Worm (Caenorhabditis elegans) whole organism, L1 larva: ENCODE data around the gene adt-1.

ENCODE experiments used
- C04F5.9 ChIP-seq: sonication (generic microtip); optimal IDR thresholded peaks from 2 replicates; lab custom pipeline; 2016; ENCODE audit warnings: missing genetic modification characterization, missing compliant biosample characterization
- C16A3.4 ChIP-seq: fragments of 150-350 bp; optimal IDR thresholded peaks from 2 replicates; lab custom pipeline; 2014; ENCODE audit warnings: missing biosample characterization, missing genetic modification characterization
- C34B4.2 ChIP-seq: sonication (generic microtip); optimal IDR thresholded peaks from 2 replicates; lab custom pipeline; 2017; ENCODE audit warnings: mild to moderate bottlenecking, missing genetic modification characterization, missing compliant biosample characterization
- F16B12.6 ChIP-seq: fragments of 150-350 bp; optimal IDR thresholded peaks from 2 replicates; lab custom pipeline; 2014; ENCODE audit warnings: missing biosample characterization, missing genetic modification characterization
- Y116A8C.19 ChIP-seq: sonication (generic microtip); optimal IDR thresholded peaks from 2 replicates; lab custom pipeline; 2016; ENCODE audit warnings: missing compliant biosample characterization, missing genetic modification characterization, borderline replicate concordance
- alr-1 ChIP-seq: fragments of 200-800 bp; sonication (Bioruptor generic); optimal IDR thresholded peaks from 2 replicates; lab custom pipeline; 2018; ENCODE audit warnings: borderline replicate concordance, mild to moderate bottlenecking, missing genetic modification characterization, missing compliant biosample characterization
- ama-1 ChIP-seq: fragments of 150-350 bp; optimal IDR thresholded peaks from 2 replicates; lab custom pipeline; 2014
- ceh-82 ChIP-seq, 3 experiments: fragments of 150-350 bp in 1 of 3; sonication (generic microtip) in 2 of 3; optimal IDR thresholded peaks; 2 replicates each; lab custom pipeline; 2014 to 2017; ENCODE audit warnings: missing biosample characterization in 3 of 3, missing genetic modification characterization in 3 of 3
- ces-1 ChIP-seq: fragments of 150-350 bp; optimal IDR thresholded peaks from 2 replicates; lab custom pipeline; 2014; ENCODE audit warnings: missing biosample characterization, missing genetic modification reagents, missing genetic modification characterization
- dpl-1 ChIP-seq, 3 experiments: fragments of 150-350 bp in 2 of 3; sonication (generic microtip) in 1 of 3; optimal IDR thresholded peaks; 2 replicates each; lab custom pipeline; 2014 to 2017; ENCODE audit warnings: missing biosample characterization in 3 of 3, missing genetic modification characterization in 3 of 3, missing genetic modification reagents in 3 of 3
- efl-1 ChIP-seq, 4 experiments: fragments of 150-350 bp; optimal IDR thresholded peaks in 3 of 4; peaks in 1 of 4; 1 replicate in 1 of 4; 2 replicates in 3 of 4; lab custom pipeline; 2014; ENCODE audit warnings: missing biosample characterization in 2 of 4, missing genetic modification characterization in 2 of 4, missing genetic modification reagents in 2 of 4
- efl-3 ChIP-seq: fragments of 200-800 bp; sonication (Bioruptor generic); optimal IDR thresholded peaks from 2 replicates; lab custom pipeline; 2018; ENCODE audit warnings: mild to moderate bottlenecking, missing genetic modification characterization, missing compliant biosample characterization
- elt-2 ChIP-seq: sonication (generic microtip); optimal IDR thresholded peaks from 2 replicates; lab custom pipeline; 2016; ENCODE audit warnings: missing genetic modification characterization, mild to moderate bottlenecking, inconsistent platforms, missing compliant biosample characterization, missing genetic modification reagents
- ets-5 ChIP-seq: fragments of 200-800 bp; sonication (Bioruptor generic); IDR thresholded peaks from 2 replicates; pipeline ENCODE4 v1.3.6; 2022; ENCODE audit warnings: missing genetic modification characterization, missing compliant biosample characterization
- fkh-8 ChIP-seq: sonication (generic microtip); optimal IDR thresholded peaks from 2 replicates; lab custom pipeline; 2016; ENCODE audit warnings: mild to moderate bottlenecking, missing genetic modification characterization, missing compliant biosample characterization
- fos-1 ChIP-seq: fragments of 150-350 bp; optimal IDR thresholded peaks from 2 replicates; lab custom pipeline; 2014; ENCODE audit warnings: missing biosample characterization, missing genetic modification characterization
- hlh-17 ChIP-seq: fragments of 200-800 bp; sonication (Bioruptor generic); optimal IDR thresholded peaks from 2 replicates; lab custom pipeline; 2018; ENCODE audit warnings: missing genetic modification characterization, mild to moderate bottlenecking, missing compliant biosample characterization, moderate library complexity, borderline replicate concordance
- hlh-4 ChIP-seq: sonication (generic microtip); optimal IDR thresholded peaks from 2 replicates; lab custom pipeline; 2016; ENCODE audit warnings: mild to moderate bottlenecking, missing genetic modification characterization, missing compliant biosample characterization
- hpl-2 ChIP-seq: fragments of 150-350 bp; optimal IDR thresholded peaks from 2 replicates; lab custom pipeline; 2014; ENCODE audit warnings: missing biosample characterization, missing genetic modification reagents, missing genetic modification characterization
- isw-1 ChIP-seq: fragments of 200-800 bp; sonication (Bioruptor generic); IDR thresholded peaks from 2 replicates; pipeline ENCODE4 v1.3.6; 2022; ENCODE audit warnings: missing genetic modification characterization, missing compliant biosample characterization
- jun-1 ChIP-seq: fragments of 150-350 bp; optimal IDR thresholded peaks from 2 replicates; lab custom pipeline; 2014; ENCODE audit warnings: missing biosample characterization, missing genetic modification reagents, missing genetic modification characterization
- lin-13 ChIP-seq: fragments of 150-350 bp; optimal IDR thresholded peaks from 2 replicates; lab custom pipeline; 2014; ENCODE audit warnings: missing biosample characterization, missing genetic modification reagents, missing genetic modification characterization
- lin-14 ChIP-seq: fragments of 200-800 bp; sonication (Bioruptor generic); optimal IDR thresholded peaks from 2 replicates; lab custom pipeline; 2018; ENCODE audit warnings: mild to moderate bottlenecking, missing genetic modification characterization, moderate library complexity, missing compliant biosample characterization
- lin-15B ChIP-seq: fragments of 150-350 bp; sonication (generic microtip); optimal IDR thresholded peaks from 3 replicates; lab custom pipeline; 2014; ENCODE audit warnings: missing biosample characterization, missing genetic modification characterization
- lsy-2 ChIP-seq, 2 experiments: fragments of 150-350 bp; optimal IDR thresholded peaks; 2 replicates each; lab custom pipeline; 2014; ENCODE audit warnings: missing biosample characterization in 2 of 2, missing genetic modification characterization in 2 of 2
- mab-9 ChIP-seq: fragments of 200-800 bp; sonication (Bioruptor generic); IDR thresholded peaks from 2 replicates; pipeline ENCODE4 v1.3.6; 2022; ENCODE audit warnings: missing genetic modification reagents, missing genetic modification characterization, missing compliant biosample characterization
- mep-1 ChIP-seq: fragments of 150-350 bp; optimal IDR thresholded peaks from 2 replicates; lab custom pipeline; 2014; ENCODE audit warnings: missing biosample characterization, missing genetic modification characterization
- nhr-11 ChIP-seq: fragments of 150-350 bp; optimal IDR thresholded peaks from 2 replicates; lab custom pipeline; 2014; ENCODE audit warnings: missing biosample characterization, missing genetic modification characterization
- nhr-20 ChIP-seq: sonication (generic microtip); optimal IDR thresholded peaks from 2 replicates; lab custom pipeline; 2016; ENCODE audit warnings: mild to moderate bottlenecking, missing genetic modification characterization, missing compliant biosample characterization
- nhr-77 ChIP-seq: fragments of 150-350 bp; optimal IDR thresholded peaks from 2 replicates; lab custom pipeline; 2014; ENCODE audit warnings: missing biosample characterization, missing genetic modification characterization
- nhr-84 ChIP-seq: sonication (generic microtip); optimal IDR thresholded peaks from 2 replicates; lab custom pipeline; 2017; ENCODE audit warnings: missing biosample characterization, missing genetic modification characterization
- nhr-85 ChIP-seq: sonication (generic microtip); peaks from one replicate; lab custom pipeline; 2016; ENCODE audit warnings: missing genetic modification characterization, inconsistent platforms, missing compliant biosample characterization
- nhr-90 ChIP-seq: sonication (generic microtip); optimal IDR thresholded peaks from 2 replicates; lab custom pipeline; 2016; ENCODE audit warnings: mild to moderate bottlenecking, missing genetic modification characterization, missing compliant biosample characterization; ENCODE audit not compliant: poor library complexity
- pag-3 ChIP-seq: sonication (generic microtip); optimal IDR thresholded peaks from 2 replicates; lab custom pipeline; 2017; ENCODE audit warnings: missing genetic modification characterization, mild to moderate bottlenecking, missing compliant biosample characterization, antibody characterized with exemption, borderline replicate concordance; ENCODE audit not compliant: insufficient read depth
- pax-3 ChIP-seq: fragments of 200-800 bp; sonication (Bioruptor generic); optimal IDR thresholded peaks from 2 replicates; lab custom pipeline; 2018; ENCODE audit warnings: mild to moderate bottlenecking, missing genetic modification characterization, moderate library complexity, missing compliant biosample characterization
- pqm-1 ChIP-seq: sonication (generic microtip); optimal IDR thresholded peaks from 3 replicates; lab custom pipeline; 2017; ENCODE audit warnings: missing biosample characterization, missing genetic modification characterization
- rnt-1 ChIP-seq: sonication (generic microtip); optimal IDR thresholded peaks from 2 replicates; lab custom pipeline; 2016; ENCODE audit warnings: mild to moderate bottlenecking, missing genetic modification characterization, moderate library complexity, missing compliant biosample characterization
- skn-1 ChIP-seq: fragments of 150-350 bp; optimal IDR thresholded peaks from 2 replicates; lab custom pipeline; 2014; ENCODE audit warnings: missing biosample characterization, missing genetic modification characterization
- snpc-4 ChIP-seq: fragments of 150-350 bp; optimal IDR thresholded peaks from 2 replicates; lab custom pipeline; 2014; ENCODE audit warnings: missing biosample characterization, missing genetic modification characterization
- snu-23 ChIP-seq: sonication (generic microtip); optimal IDR thresholded peaks from 2 replicates; lab custom pipeline; 2016; ENCODE audit warnings: missing genetic modification characterization, missing compliant biosample characterization
- sox-4 ChIP-seq: sonication (generic microtip); optimal IDR thresholded peaks from 2 replicates; lab custom pipeline; 2016; ENCODE audit warnings: missing genetic modification characterization, missing compliant biosample characterization
- sptf-1 ChIP-seq: fragments of 150-350 bp; optimal IDR thresholded peaks from 2 replicates; lab custom pipeline; 2014; ENCODE audit warnings: missing biosample characterization, missing genetic modification characterization
- swsn-7 ChIP-seq: sonication (generic microtip); optimal IDR thresholded peaks from 2 replicates; lab custom pipeline; 2016; ENCODE audit warnings: missing genetic modification characterization, missing compliant biosample characterization
- tbx-2 ChIP-seq: sonication (generic microtip); optimal IDR thresholded peaks from 2 replicates; lab custom pipeline; 2016; ENCODE audit warnings: missing genetic modification characterization, missing compliant biosample characterization
- unc-130 ChIP-seq: fragments of 150-350 bp; optimal IDR thresholded peaks from 2 replicates; lab custom pipeline; 2017; ENCODE audit warnings: missing biosample characterization, missing genetic modification characterization, inconsistent platforms
- unc-62 ChIP-seq: fragments of 150-350 bp; optimal IDR thresholded peaks from 2 replicates; lab custom pipeline; 2014; ENCODE audit warnings: missing biosample characterization, missing genetic modification reagents, missing genetic modification characterization
- unc-86 ChIP-seq: sonication (generic microtip); optimal IDR thresholded peaks from 2 replicates; lab custom pipeline; 2016; ENCODE audit warnings: missing genetic modification characterization, missing compliant biosample characterization
- xbp-1 ChIP-seq: sonication (generic microtip); optimal IDR thresholded peaks from 2 replicates; lab custom pipeline; 2016; ENCODE audit warnings: missing genetic modification characterization, missing compliant biosample characterization
- zag-1 ChIP-seq: fragments of 150-350 bp; optimal IDR thresholded peaks from 2 replicates; lab custom pipeline; 2014; ENCODE audit warnings: missing biosample characterization, missing genetic modification characterization
- zip-4 ChIP-seq: fragments of 200-800 bp; sonication (Bioruptor generic); optimal IDR thresholded peaks from 2 replicates; lab custom pipeline; 2018; ENCODE audit warnings: mild to moderate bottlenecking, missing genetic modification characterization, moderate library complexity, missing compliant biosample characterization

Gene adt-1

ce11 chrX:12664443-12664842 lies 14.2 kb upstream of the adt-1 start:
- TF ChIP-seq nhr-90 (tag; lab: Kevin White, UChicago) (no peak), unc-130 (no peak), sox-4 (tag; lab: Kevin White, UChicago) (no peak), C04F5.9 (tag; lab: Kevin White, UChicago) (no peak), dpl-1 (GFP tag; optimal IDR thresholded peaks at IDR 0.05; lab: Kevin White, UChicago) (no peak), mep-1 (tag; lab: Kevin White, UChicago) (no peak), alr-1 (tag; lab: Kevin White, UChicago) (no peak), Y116A8C.19 (tag; lab: Kevin White, UChicago) (no peak), nhr-20 (tag; lab: Kevin White, UChicago) (no peak), F16B12.6 (no peak)

- TF ChIP-seq ceh-82 (tag; optimal IDR thresholded peaks at IDR 0.05; lab: Kevin White, UChicago), result peak; percentile 61 to 77 (median 69)
- peak; percentile 54 for TF ChIP-seq unc-86 (tag; lab: Kevin White, UChicago)
- TF ChIP-seq ama-1 (lab: Kevin White, UChicago), result peak; percentile 68
- peak; percentile 75 for TF ChIP-seq nhr-20 (tag; lab: Kevin White, UChicago)
- peak; percentile 79 for TF ChIP-seq swsn-7 (tag; lab: Kevin White, UChicago)
- no peak for TF ChIP-seq nhr-11 (tag; lab: Kevin White, UChicago)
- peak; percentile 76 for TF ChIP-seq rnt-1 (tag; lab: Kevin White, UChicago)
- no peak for TF ChIP-seq pax-3 (tag; lab: Kevin White, UChicago)
- TF ChIP-seq pag-3, result no peak
- peak; percentile 88 for TF ChIP-seq snu-23 (GFP tag; lab: Kevin White, UChicago)
- peak; percentile 39; the same call in 1 of the 2 replicates for TF ChIP-seq mab-9 (GFP tag; lab: Robert Waterston, UW)
- TF ChIP-seq jun-1 (tag; lab: Kevin White, UChicago), result peak; percentile 40
- TF ChIP-seq zip-4 (GFP tag; lab: Kevin White, UChicago), result peak; percentile 36
- peak; percentile 7 for TF ChIP-seq snpc-4
- peak; percentile 65 for TF ChIP-seq fkh-8 (tag; lab: Kevin White, UChicago)
- TF ChIP-seq hlh-4 (tag; lab: Kevin White, UChicago), result no peak
- TF ChIP-seq nhr-77 (tag; lab: Kevin White, UChicago), result peak; percentile 65
- TF ChIP-seq sptf-1 (tag; lab: Kevin White, UChicago), result no peak
- TF ChIP-seq efl-3 (GFP tag; lab: Kevin White, UChicago), result no peak
- peak; percentile 69 for TF ChIP-seq nhr-85 (tag; lab: Kevin White, UChicago)
- TF ChIP-seq nhr-84, result no peak
- TF ChIP-seq ces-1 (GFP tag; lab: Kevin White, UChicago), result no peak
- TF ChIP-seq xbp-1 (tag; lab: Kevin White, UChicago), result peak; percentile 66
- TF ChIP-seq efl-1 (optimal IDR thresholded peaks at IDR 0.05; lab: Kevin White, UChicago), result peak; percentile 17 to 18
- peak in 1 of 2 experiments; percentile 93 for TF ChIP-seq efl-1 (GFP tag; optimal IDR thresholded peaks at IDR 0.05 in 1 of 2; lab: Kevin White, UChicago)
- TF ChIP-seq elt-2 (tag; lab: Kevin White, UChicago), result no peak
- TF ChIP-seq lin-13 (GFP tag; lab: Kevin White, UChicago), result peak; percentile 24
- peak; percentile 33; the same call in 1 of the 2 replicates for TF ChIP-seq isw-1
- peak; percentile 28 to 69 for TF ChIP-seq lsy-2 (tag; optimal IDR thresholded peaks at IDR 0.05; lab: Kevin White, UChicago)
- TF ChIP-seq sox-4 (tag; lab: Kevin White, UChicago), result peak; percentile 50
- peak; percentile 42 for TF ChIP-seq fos-1
- peak; percentile 8 for TF ChIP-seq skn-1 (tag; lab: Kevin White, UChicago)
- no peak for TF ChIP-seq hlh-17 (GFP tag; lab: Kevin White, UChicago)
- peak; percentile 68 for TF ChIP-seq lin-14 (GFP tag; lab: Kevin White, UChicago)
- no peak for TF ChIP-seq alr-1 (tag; lab: Kevin White, UChicago)
- no peak for TF ChIP-seq C34B4.2 (tag; lab: Kevin White, UChicago)
- peak; percentile 67 for TF ChIP-seq tbx-2 (tag; lab: Kevin White, UChicago)
- TF ChIP-seq lin-15B, result no peak
- TF ChIP-seq ets-5 (GFP tag; lab: Robert Waterston, UW), result no peak
- TF ChIP-seq unc-62 (GFP tag; lab: Kevin White, UChicago), result no peak
- peak; percentile 21 for TF ChIP-seq hpl-2 (GFP tag; lab: Kevin White, UChicago)
- peak; percentile 51 for TF ChIP-seq C16A3.4 (tag; lab: Kevin White, UChicago)
- no peak for TF ChIP-seq zag-1 (tag; lab: Kevin White, UChicago)
- no peak for TF ChIP-seq pqm-1 (tag; lab: Kevin White, UChicago)
These were observed 13.6 kb upstream of the adt-1 start for ce11 chrX:12664987-12665451.
